Worm (Caenorhabditis elegans): ENCODE measurements around the gene rad-50.

ce11 chrV:12275714-12276113, 30.3 kb downstream of the rad-50 start:
- no peak for TF ChIP-seq ztf-6 (GFP tag; IDR thresholded peaks at IDR 0.05)
- TF ChIP-seq ztf-26 (tag; optimal IDR thresholded peaks at IDR 0.05) = no peak
- no peak for TF ChIP-seq xnd-1 (tag; optimal IDR thresholded peaks at IDR 0.05)
- no peak for TF ChIP-seq rcor-1 (GFP tag; IDR thresholded peaks at IDR 0.05)

Measured in whole organism, young adult.